Worm (Caenorhabditis elegans): ENCODE results near the gene srbc-11.

DNA sequence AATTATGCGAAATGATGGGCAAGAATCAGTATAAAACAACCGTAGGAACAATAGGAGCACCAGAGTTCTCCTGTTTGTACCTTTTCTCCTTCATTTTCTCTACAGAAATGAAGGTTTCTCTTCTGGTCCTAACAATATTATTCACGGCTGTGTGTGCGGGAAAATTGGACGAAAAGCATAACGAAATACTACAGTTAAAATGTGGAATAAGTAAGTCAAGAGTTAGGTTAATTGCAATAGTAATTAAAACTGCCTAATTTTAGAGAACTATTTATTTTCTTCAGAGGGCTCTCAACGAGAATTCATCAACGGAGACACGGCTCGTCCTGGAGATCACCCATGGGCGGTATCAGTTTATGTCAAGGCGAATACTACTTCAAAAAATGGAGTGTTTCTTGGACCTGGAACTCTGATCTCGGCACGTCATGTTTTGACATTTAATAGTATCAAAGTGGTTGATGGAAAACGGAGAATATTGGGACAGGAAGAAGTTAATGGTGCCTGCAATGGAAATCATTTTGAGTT lies 45.7 kb downstream of the srbc-11 start, which contains the start of gene try-12:
- TF ChIP-seq elt-3 (tag; optimal IDR thresholded peaks at IDR 0.05) = no peak
- no peak for TF ChIP-seq nhr-11 (tag; optimal IDR thresholded peaks at IDR 0.05)
- TF ChIP-seq unc-39 (tag; optimal IDR thresholded peaks at IDR 0.05) = no peak
- TF ChIP-seq lsy-2 (tag; optimal IDR thresholded peaks at IDR 0.05) = no peak
- no peak for TF ChIP-seq aly-2 (tag; optimal IDR thresholded peaks at IDR 0.05)

Data from whole organism, L2 larva.